Worm (Caenorhabditis elegans) whole organism, midembryonic: ENCODE results near the gene srh-186.

Experiments
- flt-1 ChIP-seq: fragments of 200-800 bp; sonication (Bioruptor generic); IDR thresholded peaks from 2 replicates; pipeline ENCODE4 v1.3.6; 2022; ENCODE audit warnings: missing genetic modification characterization, missing compliant biosample characterization
- klf-2 ChIP-seq: fragments of 200-800 bp; sonication (Bioruptor generic); conservative IDR thresholded peaks from 2 replicates; pipeline ENCODE4 v1.3.6; 2022; ENCODE audit warnings: missing genetic modification reagents, missing genetic modification characterization, missing compliant biosample characterization

ce11 chrV:15917458-15917857, 38.1 kb upstream of the srh-186 start, which contains the start of gene F35E8.9:
- TF ChIP-seq flt-1 (GFP tag; lab: Robert Waterston, UW) (no peak), klf-2 (GFP tag; lab: Robert Waterston, UW) (no peak)
